Worm (Caenorhabditis elegans): ENCODE data around the gene Y69A2AR.47.

- TF ChIP-seq T22C8.4 (GFP tag; IDR thresholded peaks at IDR 0.05) (no peak), cog-1 (tag; optimal IDR thresholded peaks at IDR 0.05) (no peak), klf-2 (GFP tag; conservative IDR thresholded peaks at IDR 0.05) (no peak), ztf-29 (GFP tag; IDR thresholded peaks at IDR 0.05) (no peak)
These were observed 5.3 kb downstream of the Y69A2AR.47 start for ce11 chrIV:2602862-2603189.
